Worm (Caenorhabditis elegans): ENCODE data around the gene W09C2.9.

- TF ChIP-seq pqm-1 (tag; optimal IDR thresholded peaks at IDR 0.05), result no peak
- no peak for TF ChIP-seq ztf-4 (tag; optimal IDR thresholded peaks at IDR 0.05)
These were observed 25.5 kb upstream of the W09C2.9 start, which contains the start of gene srm-3 for ce11 chrIV:9648682-9649081.

Measured in whole organism, L1 larva.